Fruit fly (Drosophila melanogaster): Measurements from ENCODE around the gene CG14968.

The CG14968 gene

dm6 chr3L:3301171-3301738 lies 1.7 kb downstream of the CG14968 start:
- TF ChIP-seq CG13287 (GFP tag; IDR thresholded peaks at IDR 0.05; ENCODE audit: partially characterized antibody) = no peak; the same call in 1 of the 2 replicates
- TF ChIP-seq Dref (GFP tag; IDR thresholded peaks at IDR 0.05) = no peak
- peak; percentile 91 for TF ChIP-seq eyg (GFP tag; optimal IDR thresholded peaks at IDR 0.05)
- peak; percentile 68 for TF ChIP-seq CG2116 (GFP tag; optimal IDR thresholded peaks at IDR 0.05)
- TF ChIP-seq CG34376 (GFP tag; optimal IDR thresholded peaks at IDR 0.05) = peak; percentile 87
- TF ChIP-seq HLH3B (GFP tag; IDR thresholded peaks at IDR 0.05) = peak; percentile 90
- peak; percentile 84 for TF ChIP-seq kay (GFP tag; optimal IDR thresholded peaks at IDR 0.05)
- peak; percentile 99 for TF ChIP-seq sens (GFP tag)
- peak; percentile 91 for TF ChIP-seq Blimp-1 (GFP tag; optimal IDR thresholded peaks at IDR 0.05)
- TF ChIP-seq unc-4 (GFP tag; IDR thresholded peaks at IDR 0.05; ENCODE audit: partially characterized antibody) = no peak
- peak; percentile 67 for TF ChIP-seq CG6654 (GFP tag; optimal IDR thresholded peaks at IDR 0.05)
- peak in 1 of 2 experiments; percentile 95 for TF ChIP-seq Eip74EF (GFP tag; optimal IDR thresholded peaks at IDR 0.05)
- TF ChIP-seq CG10979 (tag; optimal IDR thresholded peaks at IDR 0.05) = peak; percentile 92
- peak; percentile 82 for TF ChIP-seq toy (GFP tag; IDR thresholded peaks at IDR 0.05)
- peak; percentile 79 for TF ChIP-seq CG13894 (tag; optimal IDR thresholded peaks at IDR 0.05)
- TF ChIP-seq CoRest (tag; optimal IDR thresholded peaks at IDR 0.05) = peak; percentile 93
- TF ChIP-seq CG2199 (GFP tag; IDR thresholded peaks at IDR 0.05) = peak; percentile 77; the same call in 2 of the 3 replicates
- TF ChIP-seq Spps (tag; optimal IDR thresholded peaks at IDR 0.05) = peak; percentile 71
- peak; percentile 87 for TF ChIP-seq Atf3 (GFP tag; optimal IDR thresholded peaks at IDR 0.05)
- TF ChIP-seq fu2 (GFP tag; optimal IDR thresholded peaks at IDR 0.05) = peak; percentile 80
- peak; percentile 90 for TF ChIP-seq CG1233 (GFP tag; optimal IDR thresholded peaks at IDR 0.05)
- peak; percentile 79 for TF ChIP-seq CG33213 (GFP tag; optimal IDR thresholded peaks at IDR 0.05)
- TF ChIP-seq CG12104 (GFP tag; optimal IDR thresholded peaks at IDR 0.05) = peak; percentile 91
- peak; percentile 78 for TF ChIP-seq Hmx (GFP tag; optimal IDR thresholded peaks at IDR 0.05)
- peak; percentile 89 for TF ChIP-seq esg (GFP tag; conservative IDR thresholded peaks at IDR 0.05)
- TF ChIP-seq Oaz (GFP tag; IDR thresholded peaks at IDR 0.05) = peak; percentile 90
- peak; percentile 94 for TF ChIP-seq Sox102F (GFP tag; optimal IDR thresholded peaks at IDR 0.05)
- peak; percentile 88 for TF ChIP-seq CG14710 (tag; optimal IDR thresholded peaks at IDR 0.05)
- TF ChIP-seq sima (GFP tag; optimal IDR thresholded peaks at IDR 0.05) = peak; percentile 80
- no peak for TF ChIP-seq tll (GFP tag; optimal IDR thresholded peaks at IDR 0.05)
- TF ChIP-seq scrt (GFP tag; optimal IDR thresholded peaks at IDR 0.05) = peak; percentile 86
- peak; percentile 90 for TF ChIP-seq CG2875 (GFP tag; optimal IDR thresholded peaks at IDR 0.05)
- peak; percentile 85 for TF ChIP-seq CG3407 (GFP tag; optimal IDR thresholded peaks at IDR 0.05)
- TF ChIP-seq chn (GFP tag; optimal IDR thresholded peaks at IDR 0.05) = peak; percentile 80
- peak; percentile 75 for TF ChIP-seq danr (GFP tag; IDR thresholded peaks at IDR 0.05)
- TF ChIP-seq slou (GFP tag; optimal IDR thresholded peaks at IDR 0.05) = peak; percentile 57
- peak; percentile 83 for TF ChIP-seq CG3847 (GFP tag; IDR thresholded peaks at IDR 0.05)
- peak; percentile 91 for TF ChIP-seq Xrp1 (GFP tag; IDR thresholded peaks at IDR 0.05)
- TF ChIP-seq CG3281 (GFP tag; optimal IDR thresholded peaks at IDR 0.05) = peak; percentile 92
- TF ChIP-seq gce (GFP tag; IDR thresholded peaks at IDR 0.05) = peak; percentile 85
- no peak for TF ChIP-seq Tbp (GFP tag; optimal IDR thresholded peaks at IDR 0.05)
- TF ChIP-seq CTCF (GFP tag; optimal IDR thresholded peaks at IDR 0.05) = peak; percentile 60
- TF ChIP-seq chif (GFP tag; optimal IDR thresholded peaks at IDR 0.05) = peak; percentile 89 to 90
- peak; percentile 73; the same call in 1 of the 2 replicates for TF ChIP-seq klu (GFP tag; IDR thresholded peaks at IDR 0.05)
- TF ChIP-seq repo (GFP tag; optimal IDR thresholded peaks at IDR 0.05) = peak; percentile 73
- TF ChIP-seq onecut (GFP tag; IDR thresholded peaks at IDR 0.05) = peak; percentile 89
- peak; percentile 61 for TF ChIP-seq schlank (tag; optimal IDR thresholded peaks at IDR 0.05)
- TF ChIP-seq twi (tag; optimal IDR thresholded peaks at IDR 0.05) = peak; percentile 75
- TF ChIP-seq CG3065 (GFP tag; optimal IDR thresholded peaks at IDR 0.05) = peak; percentile 69
- peak; percentile 89 for TF ChIP-seq CHES-1-like (GFP tag; optimal IDR thresholded peaks at IDR 0.05)

All from whole organism, embryonic.